Fruit fly (Drosophila melanogaster) whole organism, embryonic: ENCODE measurements around the gene CG15865.
A peak's percentile ranks its signal among the peaks of the same experiment; 100 is the strongest.

Source experiments
- Ada2b ChIP-seq: fragments of 200-800 bp; sonication (Bioruptor generic); IDR thresholded peaks from 2 replicates; pipeline ENCODE4 v1.3.6; 2022; ENCODE audit warnings: missing biosample characterization, missing genetic modification characterization
- Atf6 ChIP-seq: fragments of 200-800 bp; sonication (Bioruptor generic); IDR thresholded peaks from 2 replicates; pipeline ENCODE4 v1.3.6; 2022; ENCODE audit warnings: missing biosample characterization, missing genetic modification characterization
- Bgb ChIP-seq: fragments of 200-800 bp; sonication (Bioruptor generic); IDR thresholded peaks from 2 replicates; pipeline ENCODE4 v1.3.6; 2022; ENCODE audit warnings: missing biosample characterization, missing genetic modification characterization; ENCODE audit not compliant: partially characterized antibody
- CG10147 ChIP-seq: fragments of 200-800 bp; sonication (Bioruptor generic); optimal IDR thresholded peaks from 2 replicates; lab custom pipeline; 2019; ENCODE audit warnings: missing biosample characterization, mild to moderate bottlenecking, missing genetic modification characterization, moderate library complexity
- CG11456 ChIP-seq: fragments of 200-800 bp; sonication (Bioruptor generic); IDR thresholded peaks from 3 replicates; pipeline ENCODE4 v1.3.6; 2022; ENCODE audit warnings: missing biosample characterization, missing genetic modification characterization
- CG12659 ChIP-seq: fragments of 200-800 bp; sonication (Bioruptor generic); optimal IDR thresholded peaks from 3 replicates; lab custom pipeline; 2017; ENCODE audit warnings: mild to moderate bottlenecking, missing biosample characterization, missing genetic modification reagents, missing genetic modification characterization
- CG14667 ChIP-seq: fragments of 200-800 bp; sonication (Bioruptor generic); IDR thresholded peaks from 2 replicates; pipeline ENCODE4 v1.3.6; 2022; ENCODE audit warnings: missing biosample characterization, missing genetic modification characterization
- CG15601 ChIP-seq: fragments of 200-800 bp; sonication (Bioruptor generic); optimal IDR thresholded peaks from 3 replicates; lab custom pipeline; 2019; ENCODE audit warnings: missing biosample characterization, mild to moderate bottlenecking, missing genetic modification characterization, moderate library complexity
- CG17361 ChIP-seq: fragments of 200-800 bp; sonication (Bioruptor generic); IDR thresholded peaks from 3 replicates; pipeline ENCODE4 v1.3.6; 2022; ENCODE audit warnings: missing biosample characterization, missing genetic modification characterization
- CG18619 ChIP-seq: fragments of 200-800 bp; sonication (Bioruptor generic); optimal IDR thresholded peaks from 3 replicates; lab custom pipeline; 2017; ENCODE audit warnings: missing biosample characterization, mild to moderate bottlenecking, missing genetic modification characterization
- CG2199 ChIP-seq: fragments of 200-800 bp; sonication (Bioruptor generic); IDR thresholded peaks from 3 replicates; pipeline ENCODE4 v1.3.6; 2022; ENCODE audit warnings: missing biosample characterization, missing genetic modification characterization
- CG2875 ChIP-seq: fragments of 200-800 bp; sonication (Bioruptor generic); optimal IDR thresholded peaks from 2 replicates; lab custom pipeline; 2017; ENCODE audit warnings: missing biosample characterization, mild to moderate bottlenecking, missing genetic modification characterization, missing genetic modification reagents
- CG4404 ChIP-seq: fragments of 200-800 bp; sonication (Bioruptor generic); IDR thresholded peaks from 2 replicates; pipeline ENCODE4 v1.3.6; 2022; ENCODE audit warnings: missing biosample characterization, missing genetic modification characterization
- CG5245 ChIP-seq: fragments of 200-800 bp; sonication (Bioruptor generic); optimal IDR thresholded peaks from 3 replicates; lab custom pipeline; 2016; ENCODE audit warnings: missing biosample characterization, missing genetic modification characterization
- CG6791 ChIP-seq: fragments of 200-800 bp; sonication (Bioruptor generic); IDR thresholded peaks from 3 replicates; pipeline ENCODE4 v1.3.6; 2022; ENCODE audit warnings: missing biosample characterization, missing genetic modification characterization; ENCODE audit not compliant: partially characterized antibody
- CG8765 ChIP-seq: fragments of 200-800 bp; sonication (Bioruptor generic); IDR thresholded peaks from 2 replicates; pipeline ENCODE4 v1.3.6; 2022; ENCODE audit warnings: missing biosample characterization, missing genetic modification characterization
- CG8924 ChIP-seq: fragments of 200-800 bp; optimal IDR thresholded peaks from 3 replicates; lab custom pipeline; 2019; ENCODE audit warnings: missing biosample characterization, mild to moderate bottlenecking, missing genetic modification characterization, moderate library complexity
- Camta ChIP-seq: fragments of 200-800 bp; sonication (Bioruptor generic); optimal IDR thresholded peaks from 2 replicates; lab custom pipeline; 2016; ENCODE audit warnings: missing biosample characterization, missing genetic modification characterization
- Chrac-16 ChIP-seq: fragments of 200-800 bp; sonication (Bioruptor generic); optimal IDR thresholded peaks from 3 replicates; lab custom pipeline; 2016; ENCODE audit warnings: missing biosample characterization, missing genetic modification characterization
- D19A ChIP-seq: fragments of 200-800 bp; optimal IDR thresholded peaks from 3 replicates; lab custom pipeline; 2019; ENCODE audit warnings: missing biosample characterization, mild to moderate bottlenecking, missing genetic modification characterization, moderate library complexity
- Dip3 ChIP-seq: fragments of 200-800 bp; sonication (Bioruptor generic); optimal IDR thresholded peaks from 3 replicates; lab custom pipeline; 2016; ENCODE audit warnings: missing biosample characterization, missing genetic modification characterization
- GATAe ChIP-seq: fragments of 200-800 bp; sonication (Bioruptor generic); conservative IDR thresholded peaks from 2 replicates; pipeline ENCODE4 v1.3.6; 2022; ENCODE audit warnings: missing biosample characterization, missing genetic modification characterization
- HHEX ChIP-seq: fragments of 200-800 bp; sonication (Bioruptor generic); optimal IDR thresholded peaks from 3 replicates; lab custom pipeline; 2017; ENCODE audit warnings: missing biosample characterization, mild to moderate bottlenecking, missing genetic modification characterization, missing genetic modification reagents
- HmgZ ChIP-seq: fragments of 200-800 bp; sonication (Bioruptor generic); optimal IDR thresholded peaks from 2 replicates; lab custom pipeline; 2018; ENCODE audit warnings: missing biosample characterization, mild to moderate bottlenecking, missing genetic modification characterization
- MESR4 ChIP-seq: fragments of 200-800 bp; sonication (Bioruptor generic); optimal IDR thresholded peaks from 2 replicates; lab custom pipeline; 2018; ENCODE audit warnings: missing biosample characterization, mild to moderate bottlenecking, missing genetic modification characterization, moderate library complexity
- Nf-YB ChIP-seq: fragments of 200-800 bp; sonication (Bioruptor generic); optimal IDR thresholded peaks from 3 replicates; lab custom pipeline; 2019; ENCODE audit warnings: missing biosample characterization, mild to moderate bottlenecking, missing genetic modification characterization, moderate library complexity
- Optix ChIP-seq: fragments of 200-800 bp; sonication (Bioruptor generic); IDR thresholded peaks from 3 replicates; pipeline ENCODE4 v1.3.6; 2022; ENCODE audit warnings: missing biosample characterization, missing genetic modification characterization
- Spps ChIP-seq: fragments of 200-800 bp; sonication (Bioruptor generic); optimal IDR thresholded peaks from 2 replicates; lab custom pipeline; 2018; ENCODE audit warnings: missing biosample characterization, mild to moderate bottlenecking, missing genetic modification characterization
- TFAM ChIP-seq: fragments of 200-800 bp; sonication (Bioruptor generic); optimal IDR thresholded peaks from 2 replicates; lab custom pipeline; 2017; ENCODE audit warnings: missing biosample characterization, missing genetic modification characterization, inconsistent platforms
- ara ChIP-seq: fragments of 200-800 bp; sonication (Bioruptor generic); IDR thresholded peaks from 2 replicates; pipeline ENCODE4 v1.3.6; 2022; ENCODE audit warnings: missing biosample characterization, missing genetic modification characterization
- az2 ChIP-seq: fragments of 200-800 bp; sonication (Bioruptor generic); optimal IDR thresholded peaks from 3 replicates; lab custom pipeline; 2016; ENCODE audit warnings: missing biosample characterization, missing genetic modification characterization
- cg ChIP-seq: fragments of 200-800 bp; sonication (Bioruptor generic); optimal IDR thresholded peaks from 3 replicates; lab custom pipeline; 2019; ENCODE audit warnings: missing biosample characterization, mild to moderate bottlenecking, missing genetic modification characterization, moderate library complexity
- chinmo ChIP-seq: fragments of 200-800 bp; sonication (Bioruptor generic); IDR thresholded peaks from 4 replicates; pipeline ENCODE4 v1.3.6; 2022; ENCODE audit warnings: missing biosample characterization, missing genetic modification characterization; ENCODE audit not compliant: partially characterized antibody
- cwo ChIP-seq: fragments of 200-800 bp; sonication (Bioruptor generic); optimal IDR thresholded peaks from 3 replicates; lab custom pipeline; 2017; ENCODE audit warnings: missing biosample characterization, missing genetic modification characterization, mild to moderate bottlenecking, moderate library complexity, missing genetic modification reagents
- ewg ChIP-seq: fragments of 200-800 bp; sonication (Bioruptor generic); optimal IDR thresholded peaks from 3 replicates; lab custom pipeline; 2017; ENCODE audit warnings: mild to moderate bottlenecking, missing biosample characterization, missing genetic modification reagents, missing genetic modification characterization
- hb ChIP-seq: fragments of 200-800 bp; sonication (Bioruptor generic); IDR thresholded peaks from 3 replicates; pipeline ENCODE4 v1.3.6; 2022; ENCODE audit warnings: missing biosample characterization, missing genetic modification characterization; ENCODE audit not compliant: partially characterized antibody
- her ChIP-seq: fragments of 200-800 bp; sonication (Bioruptor generic); optimal IDR thresholded peaks from 2 replicates; lab custom pipeline; 2016; ENCODE audit warnings: missing biosample characterization, missing genetic modification characterization
- ind ChIP-seq: fragments of 200-800 bp; sonication (Bioruptor generic); optimal IDR thresholded peaks from 3 replicates; lab custom pipeline; 2016; ENCODE audit warnings: missing biosample characterization, missing genetic modification characterization
- jing ChIP-seq: fragments of 200-800 bp; sonication (Bioruptor generic); optimal IDR thresholded peaks from 2 replicates; lab custom pipeline; 2018; ENCODE audit warnings: missing biosample characterization, mild to moderate bottlenecking, missing genetic modification characterization
- klu ChIP-seq: fragments of 200-800 bp; sonication (Bioruptor generic); IDR thresholded peaks from 2 replicates; pipeline ENCODE4 v1.3.6; 2022; ENCODE audit warnings: missing biosample characterization, missing genetic modification characterization
- luna ChIP-seq: fragments of 200-800 bp; sonication (Bioruptor generic); optimal IDR thresholded peaks from 2 replicates; lab custom pipeline; 2016; ENCODE audit warnings: missing biosample characterization, missing genetic modification characterization
- nerfin-1 ChIP-seq: fragments of 200-800 bp; sonication (Bioruptor generic); optimal IDR thresholded peaks from 3 replicates; lab custom pipeline; 2019; ENCODE audit warnings: missing biosample characterization, mild to moderate bottlenecking, missing genetic modification characterization, moderate library complexity
- odd ChIP-seq: fragments of 200-800 bp; sonication (Bioruptor generic); optimal IDR thresholded peaks from 2 replicates; lab custom pipeline; 2017; ENCODE audit warnings: missing biosample characterization, mild to moderate bottlenecking, missing genetic modification characterization
- phol ChIP-seq: fragments of 200-800 bp; sonication (Bioruptor generic); optimal IDR thresholded peaks from 3 replicates; lab custom pipeline; 2018; ENCODE audit warnings: missing biosample characterization, mild to moderate bottlenecking, missing genetic modification characterization, moderate library complexity
- pum ChIP-seq: fragments of 200-800 bp; sonication (Bioruptor generic); optimal IDR thresholded peaks from 2 replicates; lab custom pipeline; 2016; ENCODE audit warnings: missing biosample characterization, missing genetic modification characterization
- stwl ChIP-seq: fragments of 200-800 bp; sonication (Bioruptor generic); optimal IDR thresholded peaks from 3 replicates; lab custom pipeline; 2018; ENCODE audit warnings: missing biosample characterization, mild to moderate bottlenecking, missing genetic modification characterization, moderate library complexity
- twi ChIP-seq: fragments of 200-800 bp; optimal IDR thresholded peaks from 2 replicates; lab custom pipeline; 2019; ENCODE audit warnings: missing biosample characterization, mild to moderate bottlenecking, missing genetic modification characterization, moderate library complexity
- unpg ChIP-seq: fragments of 200-800 bp; sonication (Bioruptor generic); optimal IDR thresholded peaks from 3 replicates; lab custom pipeline; 2018; ENCODE audit warnings: missing biosample characterization, mild to moderate bottlenecking, missing genetic modification characterization, moderate library complexity
- vnd ChIP-seq: fragments of 200-800 bp; sonication (Bioruptor generic); IDR thresholded peaks from 3 replicates; pipeline ENCODE4 v1.3.6; 2022; ENCODE audit warnings: missing biosample characterization, missing genetic modification characterization; ENCODE audit not compliant: partially characterized antibody
- zen2 ChIP-seq: fragments of 200-800 bp; sonication (Bioruptor generic); IDR thresholded peaks from 3 replicates; pipeline ENCODE4 v1.3.6; 2022; ENCODE audit warnings: missing biosample characterization, missing genetic modification characterization; ENCODE audit not compliant: partially characterized antibody

Gene CG15865

DNA sequence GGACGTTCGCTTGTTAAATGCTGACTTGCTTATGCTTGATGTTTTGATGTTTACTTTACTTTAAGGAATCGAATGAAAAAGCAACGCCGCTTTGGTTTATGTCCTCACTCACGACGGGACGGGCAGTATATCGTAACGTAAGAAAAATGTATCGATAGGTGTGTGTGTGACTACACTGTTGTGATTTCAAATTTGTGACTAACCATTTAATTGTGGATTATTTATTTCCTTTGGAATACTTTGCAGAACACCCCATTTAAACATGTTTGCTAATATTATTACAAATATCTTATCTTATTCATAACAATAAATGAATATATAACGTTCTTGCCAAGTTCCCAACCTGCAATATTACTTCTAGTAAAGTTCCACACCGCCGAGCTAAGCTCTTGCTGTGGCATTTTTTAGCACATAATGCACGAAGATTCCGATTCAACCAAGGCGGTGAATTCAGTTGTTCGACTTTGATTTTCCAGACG is 9.3 kb downstream of the CG15865 start, which contains the start of the genes Nemp and r (continued):
- TF ChIP-seq CG8924 (tag; lab: Kevin White, UChicago) (no peak), stwl (peak; percentile 40), hb (GFP tag; lab: Robert Waterston, UW) (peak; percentile 68; the same call in 1 of the 3 replicates), CG6791 (GFP tag; lab: Robert Waterston, UW) (peak; percentile 43; the same call in 1 of the 3 replicates), MESR4 (GFP tag; lab: Kevin White, UChicago) (no peak), twi (tag; lab: Kevin White, UChicago) (no peak), her (no peak), cwo (GFP tag; lab: Kevin White, UChicago) (no peak), az2 (GFP tag; lab: Kevin White, UChicago) (no peak), CG17361 (GFP tag; lab: Robert Waterston, UW) (0 out of 3 replicates have a peak, but pooled peaks have one; percentile 12), jing (GFP tag; lab: Kevin White, UChicago) (no peak), HHEX (GFP tag; lab: Kevin White, UChicago) (no peak), zen2 (GFP tag; lab: Robert Waterston, UW) (no peak), klu (no peak), luna (GFP tag; lab: Kevin White, UChicago) (no peak), chinmo (GFP tag; lab: Robert Waterston, UW) (no peak), GATAe (GFP tag; lab: Robert Waterston, UW) (no peak), CG8765 (GFP tag; lab: Robert Waterston, UW) (no peak), ara (GFP tag; lab: Robert Waterston, UW) (no peak), cg (GFP tag; lab: Kevin White, UChicago) (no peak), Bgb (GFP tag; lab: Robert Waterston, UW) (peak; percentile 65), Optix (no peak), CG5245 (GFP tag; lab: Kevin White, UChicago) (no peak), CG11456 (GFP tag; lab: Robert Waterston, UW) (no peak), HmgZ (tag; lab: Kevin White, UChicago) (peak; percentile 40), phol (tag; lab: Kevin White, UChicago) (peak; percentile 45), pum (no peak), TFAM (GFP tag; lab: Kevin White, UChicago) (no peak), Ada2b (GFP tag; lab: Robert Waterston, UW) (no peak), Spps (tag; lab: Kevin White, UChicago) (no peak), ewg (GFP tag; lab: Kevin White, UChicago) (no peak), vnd (peak; percentile 62; the same call in 2 of the 3 replicates), CG2199 (GFP tag; lab: Robert Waterston, UW) (no peak), CG12659 (GFP tag; lab: Kevin White, UChicago) (peak; percentile 57), Atf6 (GFP tag; lab: Robert Waterston, UW) (no peak), unpg (GFP tag; lab: Kevin White, UChicago) (no peak), CG4404 (GFP tag; lab: Robert Waterston, UW) (no peak), ind (GFP tag; lab: Kevin White, UChicago) (no peak), CG18619 (GFP tag; lab: Kevin White, UChicago) (no peak), CG14667 (GFP tag; lab: Robert Waterston, UW) (no peak), odd (GFP tag; lab: Kevin White, UChicago) (no peak), Dip3 (GFP tag; lab: Kevin White, UChicago) (no peak), D19A (tag; lab: Kevin White, UChicago) (no peak), Nf-YB (GFP tag; lab: Kevin White, UChicago) (no peak), Chrac-16 (GFP tag; lab: Kevin White, UChicago) (no peak), CG10147 (no peak), nerfin-1 (tag; lab: Kevin White, UChicago) (no peak), Camta (GFP tag; lab: Kevin White, UChicago) (no peak), CG2875 (GFP tag; lab: Kevin White, UChicago) (no peak), CG15601 (tag; lab: Kevin White, UChicago) (peak; percentile 77)
